Worm (Caenorhabditis elegans): Measurements from ENCODE around the gene T23B5.6.
"Not testable (repeated sequence)": the region's sequence is repeated elsewhere in the genome, so short reads cannot be mapped to it uniquely, and the experiment has no call there.

The T23B5.6 gene

DNA sequence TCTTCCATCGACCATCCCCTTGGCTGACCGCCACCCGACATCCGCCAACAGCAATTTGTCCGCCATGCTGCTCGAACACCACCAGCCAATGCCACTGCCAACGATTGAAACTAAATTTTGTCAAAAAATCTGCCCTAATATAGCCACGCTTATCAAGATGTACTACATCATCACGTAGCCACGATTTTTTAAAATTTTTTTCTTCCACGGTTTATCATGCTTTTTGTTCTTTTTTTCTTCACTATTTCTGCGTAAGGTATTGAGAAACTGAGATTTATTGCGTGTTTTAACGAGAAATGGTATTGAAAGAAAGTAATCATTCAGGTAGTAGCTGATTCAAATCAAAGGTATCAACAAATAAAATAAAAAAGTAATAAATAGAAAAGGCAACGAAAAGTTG lies at the start of gene T23B5.6:
TSS of gene T23B5.6 (minus strand) at position 101 of the 400 bp plus-strand sequence.
- not testable (repeated sequence) for TF ChIP-seq tra-1 (GFP tag; IDR thresholded peaks at IDR 0.05); D1046.2 (GFP tag; IDR thresholded peaks at IDR 0.05); attf-4 (tag; optimal IDR thresholded peaks at IDR 0.05)

DNA sequence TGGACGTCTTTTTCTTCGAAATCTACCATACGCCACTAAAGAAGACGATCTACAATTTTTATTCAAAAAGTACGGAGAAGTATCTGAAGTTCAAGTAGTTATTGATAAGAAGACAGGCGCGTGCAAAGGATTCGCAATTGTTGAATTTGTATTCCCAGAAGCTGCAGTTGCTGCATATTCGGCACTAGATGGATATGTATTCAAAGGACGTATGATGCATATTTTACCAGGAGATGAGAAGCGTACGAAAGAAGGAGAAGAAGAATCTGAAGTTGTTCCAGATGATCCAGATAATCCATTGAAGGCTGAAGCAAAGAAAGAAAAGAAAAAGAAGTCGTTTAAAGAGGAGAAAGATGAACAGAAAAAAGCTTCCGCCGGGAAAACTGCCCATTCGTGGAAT lies 48.9 kb upstream of the T23B5.6 start:
- no peak for TF ChIP-seq hif-1 (tag; optimal IDR thresholded peaks at IDR 0.05)
- TF ChIP-seq nhr-76 (tag; optimal IDR thresholded peaks at IDR 0.05), result no peak
- no peak for TF ChIP-seq ztf-11 (tag; optimal IDR thresholded peaks at IDR 0.05)
- no peak for TF ChIP-seq F44E2.7 (GFP tag; IDR thresholded peaks at IDR 0.05)
- no peak for TF ChIP-seq mxl-3 (GFP tag; optimal IDR thresholded peaks at IDR 0.05)
- TF ChIP-seq saeg-2 (GFP tag; IDR thresholded peaks at IDR 0.05), result no peak
- no peak for TF ChIP-seq hlh-30 (tag; optimal IDR thresholded peaks at IDR 0.05; ENCODE audit: insufficient read depth)
- TF ChIP-seq nhr-10 (tag; optimal IDR thresholded peaks at IDR 0.05), result no peak
- no peak for TF ChIP-seq tra-1 (GFP tag; IDR thresholded peaks at IDR 0.05)
- TF ChIP-seq ama-1 (optimal IDR thresholded peaks at IDR 0.05), result no peak
- TF ChIP-seq T26A8.4 (GFP tag; IDR thresholded peaks at IDR 0.05), result no peak
- no peak for TF ChIP-seq cey-2 (tag; optimal IDR thresholded peaks at IDR 0.05; ENCODE audit: borderline replicate concordance, insufficient read depth)
- TF ChIP-seq lin-15B (tag; optimal IDR thresholded peaks at IDR 0.05), result no peak
- TF ChIP-seq unc-39 (tag; optimal IDR thresholded peaks at IDR 0.05), result no peak
- no peak for TF ChIP-seq F10B5.3 (tag; optimal IDR thresholded peaks at IDR 0.05)

DNA sequence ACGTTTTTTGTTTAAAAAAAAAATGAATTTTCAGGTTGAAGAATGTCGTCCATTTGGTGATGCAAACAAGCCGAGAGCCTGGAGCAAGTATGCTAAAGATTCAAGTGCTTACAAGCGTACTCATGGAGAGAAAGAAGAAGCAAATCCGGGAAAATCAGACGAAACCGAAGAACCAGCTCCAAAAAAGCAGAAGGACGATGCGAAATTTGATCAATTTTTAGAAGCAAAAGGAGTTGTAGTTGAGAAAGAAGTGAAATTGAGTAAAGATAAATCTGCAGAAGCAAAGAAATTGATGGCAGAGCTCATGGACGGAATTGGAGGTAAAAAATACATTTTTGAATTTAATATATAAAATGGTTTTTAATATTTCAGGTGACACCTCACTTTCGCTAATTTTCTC lies 48.2 kb upstream of the T23B5.6 start:
- TF ChIP-seq unc-39 (tag; optimal IDR thresholded peaks at IDR 0.05) (no peak), nhr-28 (tag; optimal IDR thresholded peaks at IDR 0.05) (no peak)

DNA sequence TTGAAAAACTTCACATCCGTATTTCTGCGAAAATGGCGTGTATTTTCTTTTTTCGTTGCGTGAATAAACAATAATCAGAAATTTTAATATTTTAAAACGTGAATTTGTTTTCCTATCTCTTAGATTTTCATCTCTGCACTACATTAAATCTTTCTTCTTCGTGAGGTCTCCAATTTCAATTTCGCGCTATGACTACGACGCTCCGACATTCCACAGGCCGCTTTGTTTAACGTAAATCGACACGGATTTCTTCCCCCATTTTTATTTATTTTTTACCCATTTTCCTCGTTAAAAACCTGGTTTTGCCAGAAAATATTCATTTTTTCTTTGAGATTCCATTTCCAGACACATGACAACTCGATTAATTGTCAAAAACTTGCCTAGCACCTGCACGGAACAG lies 47.6 kb upstream of the T23B5.6 start, which contains the start of the genes T23F6.3 and rbd-1:
TSS of gene T23F6.3 (minus strand) at position 120 of the 400 bp plus-strand sequence.
TSS of gene rbd-1 (plus strand) at position 346 of the 400 bp plus-strand sequence.
- no peak for TF ChIP-seq nhr-25 (tag; optimal IDR thresholded peaks at IDR 0.05; ENCODE audit: borderline replicate concordance, insufficient read depth)
- TF ChIP-seq lin-13 (GFP tag; optimal IDR thresholded peaks at IDR 0.05), result peak; percentile 59
- TF ChIP-seq arid-1 (GFP tag; conservative IDR thresholded peaks at IDR 0.05), result peak; percentile 37; the same call in 1 of the 2 replicates
- TF ChIP-seq unc-130 (GFP tag; optimal IDR thresholded peaks at IDR 0.05), result peak; percentile 53
- peak; percentile 52 for TF ChIP-seq fkh-10 (GFP tag; optimal IDR thresholded peaks at IDR 0.05)
- peak; percentile 80 for TF ChIP-seq nhr-77 (tag; optimal IDR thresholded peaks at IDR 0.05)
- TF ChIP-seq snpc-1.2 (GFP tag; IDR thresholded peaks at IDR 0.05), result peak; percentile 55; the same call in 1 of the 2 replicates
- TF ChIP-seq nhr-42 (GFP tag; IDR thresholded peaks at IDR 0.05), result peak; percentile 66; the same call in 1 of the 2 replicates
- TF ChIP-seq nhr-237 (tag; optimal IDR thresholded peaks at IDR 0.05), result no peak
- no peak for TF ChIP-seq F10B5.3 (tag; optimal IDR thresholded peaks at IDR 0.05)
- TF ChIP-seq daf-16 (GFP tag; optimal IDR thresholded peaks at IDR 0.05), result peak in 1 of 2 experiments; percentile 4
- TF ChIP-seq daf-16 (tag; optimal IDR thresholded peaks at IDR 0.05), result peak; percentile 35
- no peak for TF ChIP-seq Y5F2A.4 (GFP tag; optimal IDR thresholded peaks at IDR 0.05)
- TF ChIP-seq mep-1 (tag; optimal IDR thresholded peaks at IDR 0.05), result peak; percentile 80
- peak; percentile 52; the same call in 1 of the 2 replicates for TF ChIP-seq dmd-6 (GFP tag; IDR thresholded peaks at IDR 0.05)
- peak; percentile 38; the same call in 1 of the 2 replicates for TF ChIP-seq egl-43 (GFP tag; IDR thresholded peaks at IDR 0.05)
- no peak for TF ChIP-seq egl-27 (tag; optimal IDR thresholded peaks at IDR 0.05)
- peak; percentile 74 for TF ChIP-seq ztf-7 (tag; optimal IDR thresholded peaks at IDR 0.05)
- no peak for TF ChIP-seq php-3 (GFP tag; IDR thresholded peaks at IDR 0.05)
- TF ChIP-seq hmg-1.1 (GFP tag; IDR thresholded peaks at IDR 0.05), result peak; percentile 75
- peak; percentile 36; the same call in 1 of the 2 replicates for TF ChIP-seq lin-1 (GFP tag; IDR thresholded peaks at IDR 0.05)
- TF ChIP-seq lim-7 (GFP tag; IDR thresholded peaks at IDR 0.05), result no peak
- peak; percentile 6 for TF ChIP-seq pqm-1 (tag; optimal IDR thresholded peaks at IDR 0.05)
- TF ChIP-seq spr-3 (GFP tag; optimal IDR thresholded peaks at IDR 0.05), result peak; percentile 14
- peak; percentile 67 for TF ChIP-seq rbr-2 (tag; optimal IDR thresholded peaks at IDR 0.05)
- peak; percentile 99 for TF ChIP-seq dpl-1 (GFP tag; optimal IDR thresholded peaks at IDR 0.05)
- TF ChIP-seq T26A8.4 (GFP tag; IDR thresholded peaks at IDR 0.05), result peak; percentile 75
- TF ChIP-seq T20F7.1 (GFP tag; optimal IDR thresholded peaks at IDR 0.05), result peak; percentile 100
- no peak for TF ChIP-seq zip-2 (tag; optimal IDR thresholded peaks at IDR 0.05)
- no peak for TF ChIP-seq sdz-12 (GFP tag; optimal IDR thresholded peaks at IDR 0.05)
- TF ChIP-seq daf-12 (tag; optimal IDR thresholded peaks at IDR 0.05), result no peak
